Worm (Caenorhabditis elegans) whole organism, midembryonic: ENCODE data around the gene C08B6.3.

Source experiments
- T22C8.4 ChIP-seq: fragments of 200-800 bp; sonication (Bioruptor generic); IDR thresholded peaks from 2 replicates; pipeline ENCODE4 v1.3.6; 2022; ENCODE audit warnings: missing genetic modification characterization, missing compliant biosample characterization
- cog-1 ChIP-seq: sonication (generic microtip); optimal IDR thresholded peaks from 2 replicates; lab custom pipeline; 2016; ENCODE audit warnings: missing genetic modification characterization, missing compliant biosample characterization
- flt-1 ChIP-seq: fragments of 200-800 bp; sonication (Bioruptor generic); IDR thresholded peaks from 2 replicates; pipeline ENCODE4 v1.3.6; 2022; ENCODE audit warnings: missing genetic modification characterization, missing compliant biosample characterization
- klf-2 ChIP-seq: fragments of 200-800 bp; sonication (Bioruptor generic); conservative IDR thresholded peaks from 2 replicates; pipeline ENCODE4 v1.3.6; 2022; ENCODE audit warnings: missing genetic modification reagents, missing genetic modification characterization, missing compliant biosample characterization
- med-1 ChIP-seq: sonication (generic microtip); optimal IDR thresholded peaks from 2 replicates; lab custom pipeline; 2017; ENCODE audit warnings: missing genetic modification characterization, mild to moderate bottlenecking, missing compliant biosample characterization, antibody characterized with exemption, missing genetic modification reagents; ENCODE audit not compliant: insufficient read depth
- ref-1 ChIP-seq: fragments of 200-800 bp; sonication (Bioruptor generic); conservative IDR thresholded peaks from 2 replicates; pipeline ENCODE4 v1.3.6; 2022; ENCODE audit warnings: missing genetic modification reagents, missing genetic modification characterization, missing compliant biosample characterization
- tab-1 ChIP-seq: fragments of 200-800 bp; sonication (Bioruptor generic); IDR thresholded peaks from 2 replicates; pipeline ENCODE4 v1.3.6; 2022; ENCODE audit warnings: missing genetic modification characterization, missing compliant biosample characterization
- ztf-23 ChIP-seq: fragments of 200-800 bp; sonication (Bioruptor generic); IDR thresholded peaks from 2 replicates; pipeline ENCODE4 v1.3.6; 2022; ENCODE audit warnings: missing genetic modification reagents, missing genetic modification characterization, missing compliant biosample characterization
- ztf-29 ChIP-seq: fragments of 200-800 bp; sonication (Bioruptor generic); IDR thresholded peaks from 2 replicates; pipeline ENCODE4 v1.3.6; 2022; ENCODE audit warnings: missing genetic modification reagents, missing genetic modification characterization, missing compliant biosample characterization

ce11 chrV:10114329-10114728, 2.2 kb upstream of the C08B6.3 start, which contains the start of gene cht-5:
- TF ChIP-seq T22C8.4 (GFP tag; lab: Robert Waterston, UW) (no peak), ref-1 (GFP tag; lab: Robert Waterston, UW) (no peak), flt-1 (no peak), ztf-29 (GFP tag; lab: Robert Waterston, UW) (no peak), klf-2 (GFP tag; lab: Robert Waterston, UW) (no peak), ztf-23 (GFP tag; lab: Robert Waterston, UW) (no peak), cog-1 (no peak), med-1 (GFP tag; lab: Kevin White, UChicago) (no peak), tab-1 (no peak)
